Fruit fly (Drosophila melanogaster) whole organism, embryonic: Measurements from ENCODE around the gene CG7685.
A peak's percentile ranks its signal among the peaks of the same experiment; 100 is the strongest.

ENCODE experiments used
- Antp ChIP-seq: fragments of 200-800 bp; sonication (Bioruptor generic); optimal IDR thresholded peaks from 3 replicates; lab custom pipeline; 2016; ENCODE audit warnings: missing biosample characterization, missing genetic modification characterization
- Awh ChIP-seq: fragments of 200-800 bp; sonication (Bioruptor generic); IDR thresholded peaks from 2 replicates; pipeline ENCODE4, ENCODE4 v1.3.6; 2022; ENCODE audit warnings: missing biosample characterization, missing genetic modification characterization
- CG10654 ChIP-seq: fragments of 200-800 bp; sonication (Bioruptor generic); optimal IDR thresholded peaks from 2 replicates; lab custom pipeline; 2016; ENCODE audit warnings: missing biosample characterization, missing genetic modification characterization
- CG14710 ChIP-seq: fragments of 200-800 bp; sonication (Bioruptor generic); optimal IDR thresholded peaks from 3 replicates; lab custom pipeline; 2019; ENCODE audit warnings: missing biosample characterization, mild to moderate bottlenecking, missing genetic modification characterization, moderate library complexity
- CG1529 ChIP-seq: fragments of 200-800 bp; sonication (Bioruptor generic); optimal IDR thresholded peaks from 3 replicates; lab custom pipeline; 2018; ENCODE audit warnings: missing biosample characterization, missing genetic modification characterization
- CG2712 ChIP-seq: fragments of 200-800 bp; optimal IDR thresholded peaks from 3 replicates; lab custom pipeline; 2019; ENCODE audit warnings: missing biosample characterization, mild to moderate bottlenecking, missing genetic modification characterization, moderate library complexity
- CG30020 ChIP-seq: fragments of 200-800 bp; optimal IDR thresholded peaks from 2 replicates; lab custom pipeline; 2019; ENCODE audit warnings: missing biosample characterization, mild to moderate bottlenecking, missing genetic modification characterization, moderate library complexity
- CG32767 ChIP-seq: fragments of 200-800 bp; sonication (Bioruptor generic); IDR thresholded peaks from 2 replicates; pipeline ENCODE4 v1.3.6; 2022; ENCODE audit warnings: missing biosample characterization, missing genetic modification characterization
- CG33557 ChIP-seq: fragments of 200-800 bp; sonication (Bioruptor generic); optimal IDR thresholded peaks from 2 replicates; lab custom pipeline; 2019; ENCODE audit warnings: missing biosample characterization, mild to moderate bottlenecking, missing genetic modification characterization, moderate library complexity
- CG6683 ChIP-seq: fragments of 200-800 bp; sonication (Bioruptor generic); optimal IDR thresholded peaks from 2 replicates; lab custom pipeline; 2017; ENCODE audit warnings: missing biosample characterization, mild to moderate bottlenecking, missing genetic modification characterization, missing genetic modification reagents
- CG7357 ChIP-seq: fragments of 200-800 bp; sonication (Bioruptor generic); IDR thresholded peaks from 3 replicates; pipeline ENCODE4 v1.3.6; 2022; ENCODE audit warnings: missing biosample characterization, missing genetic modification characterization
- CG7963 ChIP-seq: fragments of 200-800 bp; sonication (Bioruptor generic); IDR thresholded peaks from 3 replicates; pipeline ENCODE4 v1.3.6; 2022; ENCODE audit warnings: missing biosample characterization, missing genetic modification characterization; ENCODE audit not compliant: partially characterized antibody
- CG8290 ChIP-seq, 3 experiments: fragments of 200-800 bp; sonication (Bioruptor generic); optimal IDR thresholded peaks; 2 replicates each; lab custom pipeline; 2016 to 2019; ENCODE audit warnings: missing biosample characterization in 3 of 3, missing genetic modification characterization in 3 of 3, mild to moderate bottlenecking in 2 of 3, moderate library complexity in 1 of 3
- CG9727 ChIP-seq: fragments of 200-800 bp; sonication (Bioruptor generic); optimal IDR thresholded peaks from 3 replicates; lab custom pipeline; 2017; ENCODE audit warnings: missing biosample characterization, mild to moderate bottlenecking, missing genetic modification characterization
- CoRest ChIP-seq: fragments of 200-800 bp; sonication (Bioruptor generic); optimal IDR thresholded peaks from 3 replicates; lab custom pipeline; 2018; ENCODE audit warnings: missing biosample characterization, mild to moderate bottlenecking, missing genetic modification characterization, moderate library complexity
- Dll ChIP-seq: fragments of 200-800 bp; sonication (Bioruptor generic); IDR thresholded peaks from 4 replicates; pipeline ENCODE4 v1.3.6; 2022; ENCODE audit warnings: missing biosample characterization, missing genetic modification characterization; ENCODE audit not compliant: partially characterized antibody
- Hr78 ChIP-seq, 2 experiments: fragments of 200-800 bp in 1 of 2; fragments of >200 bp in 1 of 2; sonication (Bioruptor generic) in 1 of 2; optimal IDR thresholded peaks; 2 replicates each; lab custom pipeline; 2017 to 2019; ENCODE audit warnings: missing biosample characterization in 2 of 2, missing genetic modification characterization in 2 of 2, mild to moderate bottlenecking in 1 of 2, moderate library complexity in 1 of 2
- Jarid2 ChIP-seq: fragments of 200-800 bp; sonication (Bioruptor generic); optimal IDR thresholded peaks from 3 replicates; lab custom pipeline; 2017; ENCODE audit warnings: mild to moderate bottlenecking, missing biosample characterization, missing genetic modification reagents, missing genetic modification characterization
- MBD-R2 ChIP-seq: fragments of 200-800 bp; sonication (Bioruptor generic); IDR thresholded peaks from 2 replicates; pipeline ENCODE4 v1.3.6; 2022; ENCODE audit warnings: missing biosample characterization, missing genetic modification characterization
- MTF-1 ChIP-seq: fragments of 200-800 bp; sonication (Bioruptor generic); optimal IDR thresholded peaks from 2 replicates; lab custom pipeline; 2018; ENCODE audit warnings: missing biosample characterization, mild to moderate bottlenecking, missing genetic modification characterization, borderline replicate concordance
- Nf-YB ChIP-seq: fragments of 200-800 bp; sonication (Bioruptor generic); optimal IDR thresholded peaks from 3 replicates; lab custom pipeline; 2019; ENCODE audit warnings: missing biosample characterization, mild to moderate bottlenecking, missing genetic modification characterization, moderate library complexity
- NfI ChIP-seq: fragments of 200-800 bp; sonication (Bioruptor generic); optimal IDR thresholded peaks from 3 replicates; lab custom pipeline; 2018; ENCODE audit warnings: missing biosample characterization, mild to moderate bottlenecking, missing genetic modification characterization, moderate library complexity
- Oaz ChIP-seq: fragments of 200-800 bp; sonication (Bioruptor generic); IDR thresholded peaks from 2 replicates; pipeline ENCODE4 v1.3.6; 2022; ENCODE audit warnings: missing biosample characterization, missing genetic modification characterization
- Six4 ChIP-seq: fragments of 200-800 bp; sonication (Bioruptor generic); optimal IDR thresholded peaks from 2 replicates; lab custom pipeline; 2016; ENCODE audit warnings: missing biosample characterization, missing genetic modification characterization
- Sry-β ChIP-seq: fragments of 200-800 bp; sonication (Bioruptor generic); optimal IDR thresholded peaks from 2 replicates; lab custom pipeline; 2018; ENCODE audit warnings: missing biosample characterization, mild to moderate bottlenecking, missing genetic modification characterization, moderate library complexity
- Vsx1 ChIP-seq: fragments of 200-800 bp; sonication (Bioruptor generic); optimal IDR thresholded peaks from 2 replicates; lab custom pipeline; 2017; ENCODE audit warnings: missing biosample characterization, mild to moderate bottlenecking, missing genetic modification characterization, missing genetic modification reagents
- al ChIP-seq: fragments of 200-800 bp; sonication (Bioruptor generic); IDR thresholded peaks from 2 replicates; pipeline ENCODE4 v1.3.6; 2022; ENCODE audit warnings: missing biosample characterization, missing genetic modification characterization
- cas ChIP-seq: fragments of 200-800 bp; sonication (Bioruptor generic); IDR thresholded peaks from 2 replicates; pipeline ENCODE4 v1.3.6; 2022; ENCODE audit warnings: missing biosample characterization, missing genetic modification characterization
- chm ChIP-seq: fragments of 200-800 bp; sonication (Bioruptor generic); IDR thresholded peaks from 2 replicates; pipeline ENCODE4 v1.3.6; 2022; ENCODE audit warnings: missing biosample characterization, missing genetic modification characterization
- dati ChIP-seq: fragments of 200-800 bp; sonication (Bioruptor generic); IDR thresholded peaks from 2 replicates; pipeline ENCODE4 v1.3.6; 2022; ENCODE audit warnings: missing biosample characterization, missing genetic modification characterization
- disco-r ChIP-seq: fragments of 200-800 bp; sonication (Bioruptor generic); optimal IDR thresholded peaks from 2 replicates; lab custom pipeline; 2016; ENCODE audit warnings: missing biosample characterization, missing genetic modification characterization
- ftz-f1 ChIP-seq: fragments of 200-800 bp; sonication (Bioruptor generic); optimal IDR thresholded peaks from 2 replicates; lab custom pipeline; 2016; ENCODE audit warnings: missing biosample characterization, missing genetic modification characterization
- fu2 ChIP-seq: fragments of 200-800 bp; sonication (Bioruptor generic); optimal IDR thresholded peaks from 2 replicates; lab custom pipeline; 2016; ENCODE audit warnings: missing biosample characterization, missing genetic modification characterization
- hkb ChIP-seq, 2 experiments: fragments of 200-800 bp in 1 of 2; fragments of >200 bp in 1 of 2; sonication (Bioruptor generic) in 1 of 2; IDR thresholded peaks in 1 of 2; optimal IDR thresholded peaks in 1 of 2; 2 replicates each; pipeline versions ENCODE4 v1.3.6 to Lab custom; 2017 to 2022; ENCODE audit warnings: missing biosample characterization in 1 of 2, missing genetic modification characterization in 1 of 2
- ind ChIP-seq: fragments of 200-800 bp; sonication (Bioruptor generic); optimal IDR thresholded peaks from 3 replicates; lab custom pipeline; 2016; ENCODE audit warnings: missing biosample characterization, missing genetic modification characterization
- jigr1 ChIP-seq: fragments of 200-800 bp; sonication (Bioruptor generic); IDR thresholded peaks from 3 replicates; pipeline ENCODE4 v1.3.6; 2022; ENCODE audit warnings: missing biosample characterization, missing genetic modification characterization
- knrl ChIP-seq: fragments of 200-800 bp; sonication (Bioruptor generic); IDR thresholded peaks from 3 replicates; pipeline ENCODE4 v1.3.6; 2022; ENCODE audit warnings: missing biosample characterization, missing genetic modification characterization; ENCODE audit not compliant: partially characterized antibody
- lab ChIP-seq: fragments of 200-800 bp; sonication (Bioruptor generic); optimal IDR thresholded peaks from 3 replicates; lab custom pipeline; 2017; ENCODE audit warnings: missing biosample characterization, missing genetic modification characterization, mild to moderate bottlenecking, moderate library complexity, missing genetic modification reagents
- luna ChIP-seq: fragments of 200-800 bp; sonication (Bioruptor generic); optimal IDR thresholded peaks from 2 replicates; lab custom pipeline; 2016; ENCODE audit warnings: missing biosample characterization, missing genetic modification characterization
- mirr ChIP-seq: fragments of 200-800 bp; sonication (Bioruptor generic); optimal IDR thresholded peaks from 3 replicates; lab custom pipeline; 2018; ENCODE audit warnings: missing biosample characterization, mild to moderate bottlenecking, missing genetic modification characterization
- pho ChIP-seq: fragments of 200-800 bp; sonication (Bioruptor generic); optimal IDR thresholded peaks from 2 replicates; lab custom pipeline; 2016; ENCODE audit warnings: missing biosample characterization, missing genetic modification characterization
- pita ChIP-seq: fragments of 200-800 bp; sonication (Bioruptor generic); optimal IDR thresholded peaks from 2 replicates; lab custom pipeline; 2017; ENCODE audit warnings: missing biosample characterization, mild to moderate bottlenecking, missing genetic modification characterization
- shn ChIP-seq: fragments of 200-800 bp; sonication (Bioruptor generic); optimal IDR thresholded peaks from 3 replicates; lab custom pipeline; 2016; ENCODE audit warnings: missing biosample characterization, missing genetic modification characterization
- vvl ChIP-seq: fragments of 200-800 bp; sonication (Bioruptor generic); IDR thresholded peaks from 2 replicates; pipeline ENCODE4 v1.3.6; 2022; ENCODE audit warnings: missing biosample characterization, missing genetic modification characterization
- wdn ChIP-seq: fragments of 200-800 bp; sonication (Bioruptor generic); IDR thresholded peaks from 2 replicates; pipeline ENCODE4 v1.3.6; 2022; ENCODE audit warnings: missing biosample characterization, missing genetic modification characterization
- z ChIP-seq: fragments of 200-800 bp; sonication (Bioruptor generic); IDR thresholded peaks from 3 replicates; pipeline ENCODE4 v1.3.6; 2022; ENCODE audit warnings: missing biosample characterization, missing genetic modification characterization
- zfh1 ChIP-seq: fragments of 200-800 bp; sonication (Bioruptor generic); IDR thresholded peaks from 3 replicates; pipeline ENCODE4 v1.3.6; 2022; ENCODE audit warnings: missing biosample characterization, missing genetic modification characterization

The CG7685 gene

dm6 chr3R:18398954-18399697, 5.6 kb upstream of the CG7685 start, which contains the start of gene Vha100-2 (continued):
- TF ChIP-seq al (GFP tag; lab: Robert Waterston, UW) (peak; percentile 60), Hr78 (GFP tag; optimal IDR thresholded peaks at IDR 0.05; lab: Kevin White, UChicago) (peak in 1 of 2 experiments; percentile 29), NfI (GFP tag; lab: Kevin White, UChicago) (peak; percentile 0), Awh (peak; percentile 49; the same call in 1 of the 2 replicates)

- no peak for TF ChIP-seq zfh1 (GFP tag; lab: Robert Waterston, UW)
- 0 out of 3 replicates have a peak, but pooled peaks have one; percentile 44 for TF ChIP-seq CG7357 (GFP tag; lab: Robert Waterston, UW)
- TF ChIP-seq mirr (GFP tag; lab: Kevin White, UChicago) = no peak
- TF ChIP-seq CG2712 (tag; lab: Kevin White, UChicago) = no peak
- TF ChIP-seq disco-r = no peak
- no peak for TF ChIP-seq cas (GFP tag; lab: Robert Waterston, UW)
- TF ChIP-seq fu2 (GFP tag; lab: Kevin White, UChicago) = no peak
- TF ChIP-seq jigr1 = no peak
- TF ChIP-seq hkb (optimal IDR thresholded peaks at IDR 0.05; lab: Kevin White, UChicago) = no peak
- TF ChIP-seq hkb (GFP tag; IDR thresholded peaks at IDR 0.05; lab: Robert Waterston, UW) = no peak
- peak; percentile 38; the same call in 1 of the 3 replicates for TF ChIP-seq knrl
- TF ChIP-seq vvl (GFP tag; lab: Robert Waterston, UW) = peak; percentile 47; the same call in 1 of the 2 replicates
- TF ChIP-seq ftz-f1 (GFP tag; lab: Kevin White, UChicago) = no peak
- TF ChIP-seq shn (GFP tag; lab: Kevin White, UChicago) = no peak
- TF ChIP-seq Antp (GFP tag; lab: Kevin White, UChicago) = peak; percentile 18
- no peak for TF ChIP-seq CG33557 (GFP tag; lab: Kevin White, UChicago)
- no peak for TF ChIP-seq ind (GFP tag; lab: Kevin White, UChicago)
- TF ChIP-seq Sry-β (GFP tag; lab: Kevin White, UChicago) = no peak
- no peak for TF ChIP-seq CoRest (tag; lab: Kevin White, UChicago)
- no peak for TF ChIP-seq Oaz (GFP tag; lab: Robert Waterston, UW)
- no peak for TF ChIP-seq Jarid2 (GFP tag; lab: Kevin White, UChicago)
- TF ChIP-seq CG1529 (GFP tag; lab: Kevin White, UChicago) = no peak
- no peak for TF ChIP-seq Vsx1
- TF ChIP-seq MBD-R2 (GFP tag; lab: Robert Waterston, UW) = peak; percentile 90
- TF ChIP-seq CG10654 = no peak
- TF ChIP-seq CG30020 (tag; lab: Kevin White, UChicago) = no peak
- TF ChIP-seq CG8290 (GFP tag; optimal IDR thresholded peaks at IDR 0.05; lab: Kevin White, UChicago) = no peak
- peak in 1 of 2 experiments; percentile 14 for TF ChIP-seq CG8290 (tag; optimal IDR thresholded peaks at IDR 0.05; lab: Kevin White, UChicago)
- no peak for TF ChIP-seq chm (GFP tag; lab: Robert Waterston, UW)
- peak; percentile 44; the same call in 1 of the 4 replicates for TF ChIP-seq Dll (GFP tag; lab: Robert Waterston, UW)
- TF ChIP-seq CG32767 (GFP tag; lab: Robert Waterston, UW) = no peak
- no peak for TF ChIP-seq pho
- no peak for TF ChIP-seq pita (GFP tag; lab: Kevin White, UChicago)
- TF ChIP-seq CG7963 = 0 out of 3 replicates have a peak, but pooled peaks have one; percentile 48
- no peak for TF ChIP-seq z
- TF ChIP-seq wdn (GFP tag; lab: Robert Waterston, UW) = no peak
- TF ChIP-seq dati (GFP tag; lab: Robert Waterston, UW) = no peak
- no peak for TF ChIP-seq Six4 (GFP tag; lab: Kevin White, UChicago)
- no peak for TF ChIP-seq MTF-1 (GFP tag; lab: Kevin White, UChicago)
- no peak for TF ChIP-seq CG6683 (GFP tag; lab: Kevin White, UChicago)
- TF ChIP-seq lab = no peak
- TF ChIP-seq CG14710 (tag; lab: Kevin White, UChicago) = no peak
- no peak for TF ChIP-seq Nf-YB (GFP tag; lab: Kevin White, UChicago)
- TF ChIP-seq CG9727 (GFP tag; lab: Kevin White, UChicago) = no peak
- TF ChIP-seq luna (GFP tag; lab: Kevin White, UChicago) = no peak
Observed at dm6 chr3R:18399698-18400020, 5.1 kb upstream of the CG7685 start.
